Worm (Caenorhabditis elegans) whole organism, young adult: Measurements from ENCODE around the gene slc-17.3.

Experiments used
- F55B11.4 ChIP-seq: sonication (generic microtip); optimal IDR thresholded peaks from 2 replicates; lab custom pipeline; 2016; ENCODE audit warnings: missing compliant biosample characterization, missing genetic modification characterization, borderline replicate concordance; ENCODE audit not compliant: insufficient read depth
- aptf-2 ChIP-seq: fragments of 200-800 bp; sonication (Bioruptor generic); conservative IDR thresholded peaks from 2 replicates; pipeline ENCODE4 v1.3.6; 2022; ENCODE audit warnings: missing genetic modification reagents, missing genetic modification characterization, missing compliant biosample characterization
- cebp-1 ChIP-seq, 2 experiments: fragments of 200-800 bp in 1 of 2; sonication (Bioruptor generic) in 1 of 2; sonication (generic microtip) in 1 of 2; IDR thresholded peaks in 1 of 2; optimal IDR thresholded peaks in 1 of 2; 2 replicates each; pipeline versions ENCODE4 v1.3.6 to Lab custom; 2017 to 2022; ENCODE audit warnings: missing compliant biosample characterization in 2 of 2, missing genetic modification characterization in 2 of 2, mild to moderate bottlenecking in 1 of 2, missing genetic modification reagents in 1 of 2, moderate library complexity in 1 of 2
- snpc-3.4 ChIP-seq: sonication (generic microtip); optimal IDR thresholded peaks from 2 replicates; lab custom pipeline; 2017; ENCODE audit warnings: missing genetic modification characterization, mild to moderate bottlenecking, missing compliant biosample characterization, antibody characterized with exemption, moderate library complexity, missing genotype, missing genetic modification reagents

- no peak for TF ChIP-seq cebp-1 (GFP tag; IDR thresholded peaks at IDR 0.05; lab: Robert Waterston, UW)
- TF ChIP-seq cebp-1 (tag; optimal IDR thresholded peaks at IDR 0.05; lab: Kevin White, UChicago): peak; percentile 68
- TF ChIP-seq F55B11.4 (tag; lab: Kevin White, UChicago): no peak
- TF ChIP-seq snpc-3.4: no peak
- no peak for TF ChIP-seq aptf-2 (GFP tag; lab: Robert Waterston, UW)
These were observed 15.1 kb upstream of the slc-17.3 start for ce11 chrIII:7880132-7880715.
